Worm (Caenorhabditis elegans) whole organism, midembryonic: ENCODE results near the gene cpsf-4.

Experiments
- T22C8.4 ChIP-seq: fragments of 200-800 bp; sonication (Bioruptor generic); IDR thresholded peaks from 2 replicates; pipeline ENCODE4 v1.3.6; 2022; ENCODE audit warnings: missing genetic modification characterization, missing compliant biosample characterization
- tab-1 ChIP-seq: fragments of 200-800 bp; sonication (Bioruptor generic); IDR thresholded peaks from 2 replicates; pipeline ENCODE4 v1.3.6; 2022; ENCODE audit warnings: missing genetic modification characterization, missing compliant biosample characterization
- ztf-23 ChIP-seq: fragments of 200-800 bp; sonication (Bioruptor generic); IDR thresholded peaks from 2 replicates; pipeline ENCODE4 v1.3.6; 2022; ENCODE audit warnings: missing genetic modification reagents, missing genetic modification characterization, missing compliant biosample characterization
- ztf-29 ChIP-seq: fragments of 200-800 bp; sonication (Bioruptor generic); IDR thresholded peaks from 2 replicates; pipeline ENCODE4 v1.3.6; 2022; ENCODE audit warnings: missing genetic modification reagents, missing genetic modification characterization, missing compliant biosample characterization

DNA sequence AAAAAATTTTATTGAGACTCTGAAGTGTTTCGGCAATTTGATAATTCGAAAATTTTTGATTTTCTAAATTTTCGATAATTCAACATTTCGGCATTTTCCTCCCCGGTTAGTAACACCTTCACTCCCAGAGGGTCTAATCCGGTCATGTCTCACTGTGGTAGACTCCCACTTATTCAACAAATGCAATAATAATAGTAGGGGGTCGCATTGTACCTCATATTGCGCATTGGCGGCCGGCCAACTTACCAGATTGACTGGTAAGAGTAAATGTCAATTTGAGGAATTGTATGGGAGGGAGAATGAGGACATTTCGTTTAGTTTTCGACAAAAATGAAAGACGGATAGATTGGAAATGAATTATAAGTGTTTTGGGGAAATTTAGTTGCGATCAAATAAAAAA, 40.5 kb upstream of the cpsf-4 start:
- TF ChIP-seq tab-1 (GFP tag; lab: Robert Waterston, UW) = no peak
- no peak for TF ChIP-seq ztf-23 (GFP tag; lab: Robert Waterston, UW)
- TF ChIP-seq T22C8.4 (GFP tag; lab: Robert Waterston, UW) = no peak
- no peak for TF ChIP-seq ztf-29 (GFP tag; lab: Robert Waterston, UW)
